Worm (Caenorhabditis elegans) whole organism, midembryonic: ENCODE results near the gene hrg-1.

Experiments
- cog-1 ChIP-seq: sonication (generic microtip); optimal IDR thresholded peaks from 2 replicates; lab custom pipeline; 2016; ENCODE audit warnings: missing genetic modification characterization, missing compliant biosample characterization
- flt-1 ChIP-seq: fragments of 200-800 bp; sonication (Bioruptor generic); IDR thresholded peaks from 2 replicates; pipeline ENCODE4 v1.3.6; 2022; ENCODE audit warnings: missing genetic modification characterization, missing compliant biosample characterization
- klf-2 ChIP-seq: fragments of 200-800 bp; sonication (Bioruptor generic); conservative IDR thresholded peaks from 2 replicates; pipeline ENCODE4 v1.3.6; 2022; ENCODE audit warnings: missing genetic modification reagents, missing genetic modification characterization, missing compliant biosample characterization
- med-1 ChIP-seq: sonication (generic microtip); optimal IDR thresholded peaks from 2 replicates; lab custom pipeline; 2017; ENCODE audit warnings: missing genetic modification characterization, mild to moderate bottlenecking, missing compliant biosample characterization, antibody characterized with exemption, missing genetic modification reagents; ENCODE audit not compliant: insufficient read depth
- ref-1 ChIP-seq: fragments of 200-800 bp; sonication (Bioruptor generic); conservative IDR thresholded peaks from 2 replicates; pipeline ENCODE4 v1.3.6; 2022; ENCODE audit warnings: missing genetic modification reagents, missing genetic modification characterization, missing compliant biosample characterization
- tab-1 ChIP-seq: fragments of 200-800 bp; sonication (Bioruptor generic); IDR thresholded peaks from 2 replicates; pipeline ENCODE4 v1.3.6; 2022; ENCODE audit warnings: missing genetic modification characterization, missing compliant biosample characterization
- ztf-23 ChIP-seq: fragments of 200-800 bp; sonication (Bioruptor generic); IDR thresholded peaks from 2 replicates; pipeline ENCODE4 v1.3.6; 2022; ENCODE audit warnings: missing genetic modification reagents, missing genetic modification characterization, missing compliant biosample characterization
- ztf-29 ChIP-seq: fragments of 200-800 bp; sonication (Bioruptor generic); IDR thresholded peaks from 2 replicates; pipeline ENCODE4 v1.3.6; 2022; ENCODE audit warnings: missing genetic modification reagents, missing genetic modification characterization, missing compliant biosample characterization

DNA sequence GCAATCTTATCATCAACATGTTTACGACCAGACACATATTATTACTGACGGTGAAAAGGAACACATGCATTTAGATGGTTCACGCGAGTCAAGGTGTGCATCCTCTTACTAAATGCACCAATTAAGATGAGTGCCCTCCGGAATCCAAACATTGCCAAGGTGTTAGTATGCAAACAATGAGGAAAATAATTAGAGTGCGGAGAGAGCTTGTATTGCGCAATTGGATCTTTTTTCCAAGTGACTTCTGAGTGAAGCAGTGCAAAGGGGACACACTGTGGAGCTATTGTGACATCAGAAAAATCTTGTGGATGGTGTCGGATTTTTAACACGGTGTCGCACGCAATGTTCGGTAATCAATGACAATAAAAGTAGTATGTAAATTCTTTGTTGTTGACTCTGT lies 38.8 kb downstream of the hrg-1 start:
- TF ChIP-seq ztf-29 (GFP tag; lab: Robert Waterston, UW) (no peak), cog-1 (tag; lab: Kevin White, UChicago) (no peak), klf-2 (GFP tag; lab: Robert Waterston, UW) (no peak), ref-1 (GFP tag; lab: Robert Waterston, UW) (no peak), ztf-23 (no peak), flt-1 (no peak), tab-1 (GFP tag; lab: Robert Waterston, UW) (no peak), med-1 (GFP tag; lab: Kevin White, UChicago) (no peak)
